Worm (Caenorhabditis elegans): ENCODE measurements around the gene stau-1.
A peak's percentile ranks its signal among the peaks of the same experiment; 100 is the strongest.

Gene stau-1

ce11 chrX:1014708-1015107, 20.4 kb downstream of the stau-1 start:
- TF ChIP-seq B0310.2 (tag; optimal IDR thresholded peaks at IDR 0.05) (no peak), sea-1 (GFP tag; conservative IDR thresholded peaks at IDR 0.05) (no peak), tbx-11 (GFP tag; IDR thresholded peaks at IDR 0.05) (no peak), ama-1 (optimal IDR thresholded peaks at IDR 0.05) (no peak), ets-7 (tag; optimal IDR thresholded peaks at IDR 0.05) (no peak), F13C5.2 (tag; optimal IDR thresholded peaks at IDR 0.05) (no peak), ceh-13 (GFP tag; optimal IDR thresholded peaks at IDR 0.05) (no peak), pes-1 (GFP tag; IDR thresholded peaks at IDR 0.05) (no peak), ceh-36 (tag; optimal IDR thresholded peaks at IDR 0.05) (no peak), tra-4 (tag; optimal IDR thresholded peaks at IDR 0.05) (no peak), hmbx-1 (tag; optimal IDR thresholded peaks at IDR 0.05) (no peak), aly-1 (tag; optimal IDR thresholded peaks at IDR 0.05) (no peak), hmg-4 (GFP tag; optimal IDR thresholded peaks at IDR 0.05) (no peak)

- TF ChIP-seq tra-4 (tag; optimal IDR thresholded peaks at IDR 0.05), result no peak
- TF ChIP-seq flt-1 (GFP tag; IDR thresholded peaks at IDR 0.05), result no peak
- no peak for TF ChIP-seq tbx-11 (GFP tag; IDR thresholded peaks at IDR 0.05)
- TF ChIP-seq hmbx-1 (tag; optimal IDR thresholded peaks at IDR 0.05), result no peak
- TF ChIP-seq ceh-36 (tag; optimal IDR thresholded peaks at IDR 0.05), result no peak
- no peak for TF ChIP-seq aly-1 (tag; optimal IDR thresholded peaks at IDR 0.05)
- no peak for TF ChIP-seq pes-1 (GFP tag; IDR thresholded peaks at IDR 0.05)
- TF ChIP-seq ets-7 (tag; optimal IDR thresholded peaks at IDR 0.05), result no peak
- TF ChIP-seq F13C5.2 (tag; optimal IDR thresholded peaks at IDR 0.05), result no peak
Measured at ce11 chrX:1012385-1012866, 22.7 kb downstream of the stau-1 start.

- TF ChIP-seq tbx-11 (GFP tag; IDR thresholded peaks at IDR 0.05) (no peak), ets-7 (tag; optimal IDR thresholded peaks at IDR 0.05) (no peak), tra-4 (tag; optimal IDR thresholded peaks at IDR 0.05) (no peak), hmg-4 (GFP tag; optimal IDR thresholded peaks at IDR 0.05) (peak; percentile 14), aly-1 (tag; optimal IDR thresholded peaks at IDR 0.05) (no peak), scrt-1 (GFP tag; IDR thresholded peaks at IDR 0.05) (no peak), hmbx-1 (tag; optimal IDR thresholded peaks at IDR 0.05) (no peak), ama-1 (optimal IDR thresholded peaks at IDR 0.05) (no peak)
Measured at ce11 chrX:1010627-1011452, 24.2 kb downstream of the stau-1 start.

ce11 chrX:1009512-1009911, 25.6 kb downstream of the stau-1 start:
- TF ChIP-seq tra-4 (tag; optimal IDR thresholded peaks at IDR 0.05) (no peak), ets-7 (tag; optimal IDR thresholded peaks at IDR 0.05) (no peak)

ce11 chrX:1005026-1005425, 30.1 kb downstream of the stau-1 start:
- TF ChIP-seq scrt-1 (GFP tag; IDR thresholded peaks at IDR 0.05) (no peak), ceh-36 (tag; optimal IDR thresholded peaks at IDR 0.05) (no peak), F13C5.2 (tag; optimal IDR thresholded peaks at IDR 0.05) (no peak), tra-4 (tag; optimal IDR thresholded peaks at IDR 0.05) (no peak), tbx-11 (GFP tag; IDR thresholded peaks at IDR 0.05) (no peak)

ce11 chrX:1004037-1004436, 31.0 kb downstream of the stau-1 start, which contains the start of gene cutl-21:
Gene cutl-21, plus strand, starts transcription at chrX:1004337.
- no peak for TF ChIP-seq ama-1 (optimal IDR thresholded peaks at IDR 0.05)
- no peak for TF ChIP-seq pes-1 (GFP tag; IDR thresholded peaks at IDR 0.05)
- TF ChIP-seq hmbx-1 (tag; optimal IDR thresholded peaks at IDR 0.05), result no peak
- no peak for TF ChIP-seq scrt-1 (GFP tag; IDR thresholded peaks at IDR 0.05)
- no peak for TF ChIP-seq F13C5.2 (tag; optimal IDR thresholded peaks at IDR 0.05)
- TF ChIP-seq hmg-4 (GFP tag; optimal IDR thresholded peaks at IDR 0.05), result no peak
- TF ChIP-seq ets-7 (tag; optimal IDR thresholded peaks at IDR 0.05), result no peak
- TF ChIP-seq tbx-37 (GFP tag; conservative IDR thresholded peaks at IDR 0.05), result no peak
- no peak for TF ChIP-seq hnd-1 (tag; optimal IDR thresholded peaks at IDR 0.05)
- no peak for TF ChIP-seq B0310.2 (tag; optimal IDR thresholded peaks at IDR 0.05)

- TF ChIP-seq ceh-13 (GFP tag; optimal IDR thresholded peaks at IDR 0.05), result no peak
- no peak for TF ChIP-seq B0310.2 (tag; optimal IDR thresholded peaks at IDR 0.05)
- no peak for TF ChIP-seq ama-1 (optimal IDR thresholded peaks at IDR 0.05)
- no peak for TF ChIP-seq hmbx-1 (tag; optimal IDR thresholded peaks at IDR 0.05)
- TF ChIP-seq pes-1 (GFP tag; IDR thresholded peaks at IDR 0.05), result no peak
- no peak for TF ChIP-seq hnd-1 (tag; optimal IDR thresholded peaks at IDR 0.05)
- TF ChIP-seq scrt-1 (GFP tag; IDR thresholded peaks at IDR 0.05), result no peak
- TF ChIP-seq tra-4 (tag; optimal IDR thresholded peaks at IDR 0.05), result no peak
- no peak for TF ChIP-seq F13C5.2 (tag; optimal IDR thresholded peaks at IDR 0.05)
- TF ChIP-seq tbx-37 (GFP tag; conservative IDR thresholded peaks at IDR 0.05), result no peak
- no peak for TF ChIP-seq tbx-11 (GFP tag; IDR thresholded peaks at IDR 0.05)
- TF ChIP-seq sea-1 (GFP tag; conservative IDR thresholded peaks at IDR 0.05), result no peak
- no peak for TF ChIP-seq aly-1 (tag; optimal IDR thresholded peaks at IDR 0.05)
- no peak for TF ChIP-seq hmg-4 (GFP tag; optimal IDR thresholded peaks at IDR 0.05)
- no peak for TF ChIP-seq ets-7 (tag; optimal IDR thresholded peaks at IDR 0.05)
- no peak for TF ChIP-seq ceh-36 (tag; optimal IDR thresholded peaks at IDR 0.05)
- TF ChIP-seq flt-1 (GFP tag; IDR thresholded peaks at IDR 0.05), result no peak
Measured at ce11 chrX:994678-995077, 40.4 kb downstream of the stau-1 start.
